Fruit fly (Drosophila melanogaster) whole organism, pupa: ENCODE measurements around the gene CG13857.

Experiments
- CG10348 ChIP-seq: fragments of 200-800 bp; sonication (Bioruptor generic); IDR thresholded peaks from 2 replicates; pipeline ENCODE4 v1.3.6; 2022; ENCODE audit warnings: missing biosample characterization, missing genetic modification characterization
- CG12605 ChIP-seq: fragments of 200-800 bp; sonication (Bioruptor generic); IDR thresholded peaks from 2 replicates; pipeline ENCODE4 v1.3.6; 2022; ENCODE audit warnings: missing biosample characterization, missing genetic modification characterization
- CG13204 ChIP-seq: fragments of 200-800 bp; sonication (Bioruptor generic); optimal IDR thresholded peaks from 2 replicates; lab custom pipeline; 2018; ENCODE audit warnings: missing biosample characterization, mild to moderate bottlenecking, missing genetic modification characterization, moderate library complexity
- CG14655 ChIP-seq: fragments of 200-800 bp; sonication (Bioruptor generic); optimal IDR thresholded peaks from 3 replicates; lab custom pipeline; 2017; ENCODE audit warnings: mild to moderate bottlenecking, missing biosample characterization, missing genetic modification reagents, missing genetic modification characterization
- CG15710 ChIP-seq: fragments of 200-800 bp; sonication (Bioruptor generic); optimal IDR thresholded peaks from 2 replicates; lab custom pipeline; 2018; ENCODE audit warnings: missing biosample characterization, mild to moderate bottlenecking, missing genetic modification characterization, moderate library complexity
- CG17806 ChIP-seq: fragments of 200-800 bp; sonication (Bioruptor generic); optimal IDR thresholded peaks from 2 replicates; lab custom pipeline; 2018; ENCODE audit warnings: missing biosample characterization, mild to moderate bottlenecking, missing genetic modification characterization, moderate library complexity
- CG32121 ChIP-seq: fragments of 200-800 bp; sonication (Bioruptor generic); IDR thresholded peaks from 2 replicates; pipeline ENCODE4 v1.3.6; 2022; ENCODE audit warnings: missing biosample characterization, missing genetic modification characterization
- CG34367 ChIP-seq: fragments of 200-800 bp; sonication (Bioruptor generic); optimal IDR thresholded peaks from 2 replicates; lab custom pipeline; 2018; ENCODE audit warnings: missing biosample characterization, mild to moderate bottlenecking, missing genetic modification characterization
- CG4496 ChIP-seq: fragments of 200-800 bp; sonication (Bioruptor generic); IDR thresholded peaks from 3 replicates; pipeline ENCODE4 v1.3.6; 2022; ENCODE audit warnings: missing biosample characterization, missing genetic modification characterization
- CG8159 ChIP-seq: fragments of 200-800 bp; sonication (Bioruptor generic); optimal IDR thresholded peaks from 3 replicates; lab custom pipeline; 2018; ENCODE audit warnings: missing biosample characterization, mild to moderate bottlenecking, missing genetic modification characterization, moderate library complexity
- CG8301 ChIP-seq: fragments of 200-800 bp; sonication (Bioruptor generic); optimal IDR thresholded peaks from 2 replicates; lab custom pipeline; 2018; ENCODE audit warnings: missing biosample characterization, mild to moderate bottlenecking, missing genetic modification characterization
- CG9948 ChIP-seq: fragments of 200-800 bp; sonication (Bioruptor generic); optimal IDR thresholded peaks from 2 replicates; lab custom pipeline; 2018; ENCODE audit warnings: missing biosample characterization, mild to moderate bottlenecking, missing genetic modification characterization, moderate library complexity
- D1 ChIP-seq: fragments of 200-800 bp; sonication (Bioruptor generic); optimal IDR thresholded peaks from 2 replicates; lab custom pipeline; 2018; ENCODE audit warnings: missing biosample characterization, mild to moderate bottlenecking, missing genetic modification characterization, moderate library complexity
- EcR ChIP-seq: fragments of 200-800 bp; sonication (Bioruptor generic); optimal IDR thresholded peaks from 3 replicates; lab custom pipeline; 2019; ENCODE audit warnings: missing biosample characterization, missing genetic modification characterization, mild to moderate bottlenecking, moderate library complexity, missing genetic modification reagents
- Ets98B ChIP-seq: fragments of 200-800 bp; sonication (Bioruptor generic); IDR thresholded peaks from 2 replicates; pipeline ENCODE4 v1.3.6; 2022; ENCODE audit warnings: missing biosample characterization, missing genetic modification characterization
- Pif1A ChIP-seq: fragments of 200-800 bp; sonication (Bioruptor generic); optimal IDR thresholded peaks from 3 replicates; lab custom pipeline; 2016; ENCODE audit warnings: missing biosample characterization, missing genetic modification characterization
- Pif1B ChIP-seq: fragments of 200-800 bp; sonication (Bioruptor generic); optimal IDR thresholded peaks from 3 replicates; lab custom pipeline; 2016; ENCODE audit warnings: missing biosample characterization, missing genetic modification characterization
- Snoo ChIP-seq: fragments of 200-800 bp; sonication (Bioruptor generic); optimal IDR thresholded peaks from 3 replicates; lab custom pipeline; 2017; ENCODE audit warnings: missing biosample characterization, mild to moderate bottlenecking, missing genetic modification characterization, inconsistent platforms
- fd96Ca ChIP-seq: fragments of 200-800 bp; sonication (Bioruptor generic); IDR thresholded peaks from 3 replicates; pipeline ENCODE4 v1.3.6; 2022; ENCODE audit warnings: missing biosample characterization, missing genetic modification characterization
- gl ChIP-seq: fragments of 200-800 bp; sonication (Bioruptor generic); optimal IDR thresholded peaks from 2 replicates; lab custom pipeline; 2018; ENCODE audit warnings: missing biosample characterization, mild to moderate bottlenecking, missing genetic modification characterization
- rn ChIP-seq: fragments of 200-800 bp; sonication (Bioruptor generic); IDR thresholded peaks from 2 replicates; pipeline ENCODE4 v1.3.6; 2022; ENCODE audit warnings: missing biosample characterization, missing genetic modification characterization

Gene CG13857

DNA sequence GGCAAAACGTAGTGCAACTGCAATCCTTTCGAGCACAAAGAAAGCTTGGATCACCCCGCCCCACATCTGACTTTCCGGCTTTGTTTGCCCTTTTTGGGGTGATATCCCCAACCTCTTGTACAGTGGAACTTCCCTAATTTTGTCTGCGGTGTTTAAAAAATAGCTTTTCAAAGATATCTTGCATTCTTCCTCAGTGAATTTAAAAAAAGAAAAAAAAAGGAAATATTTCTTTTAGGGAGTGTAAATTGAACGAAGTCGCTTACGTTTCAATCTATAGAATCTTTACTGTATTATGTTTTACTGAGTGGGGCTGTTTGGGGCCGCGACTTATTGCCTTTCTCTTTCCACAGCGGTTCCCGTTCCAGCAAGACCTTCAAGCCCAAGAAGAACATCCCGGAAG, 27.7 kb upstream of the CG13857 start:
- TF ChIP-seq CG32121 (GFP tag; lab: Robert Waterston, UW) (peak; percentile 60; the same call in 1 of the 2 replicates), rn (GFP tag; lab: Robert Waterston, UW) (no peak), fd96Ca (GFP tag; lab: Robert Waterston, UW) (no peak), CG12605 (GFP tag; lab: Robert Waterston, UW) (peak; percentile 61), CG34367 (tag; lab: Kevin White, UChicago) (peak; percentile 23), gl (tag; lab: Kevin White, UChicago) (no peak), EcR (GFP tag; lab: Kevin White, UChicago) (no peak), D1 (tag; lab: Kevin White, UChicago) (no peak), Ets98B (GFP tag; lab: Robert Waterston, UW) (peak; percentile 70), CG10348 (0 out of 2 replicates have a peak, but pooled peaks have one; percentile 32), Pif1A (GFP tag; lab: Kevin White, UChicago) (peak; percentile 74), CG15710 (tag; lab: Kevin White, UChicago) (peak; percentile 70), Snoo (tag; lab: Kevin White, UChicago) (peak; percentile 87), CG8301 (tag; lab: Kevin White, UChicago) (no peak), CG14655 (GFP tag; lab: Kevin White, UChicago) (no peak), CG9948 (tag; lab: Kevin White, UChicago) (peak; percentile 49), CG8159 (tag; lab: Kevin White, UChicago) (peak; percentile 55), CG17806 (peak; percentile 43), CG13204 (GFP tag; lab: Kevin White, UChicago) (no peak), CG4496 (GFP tag; lab: Robert Waterston, UW) (peak; percentile 86), Pif1B (GFP tag; lab: Kevin White, UChicago) (peak; percentile 71)

DNA sequence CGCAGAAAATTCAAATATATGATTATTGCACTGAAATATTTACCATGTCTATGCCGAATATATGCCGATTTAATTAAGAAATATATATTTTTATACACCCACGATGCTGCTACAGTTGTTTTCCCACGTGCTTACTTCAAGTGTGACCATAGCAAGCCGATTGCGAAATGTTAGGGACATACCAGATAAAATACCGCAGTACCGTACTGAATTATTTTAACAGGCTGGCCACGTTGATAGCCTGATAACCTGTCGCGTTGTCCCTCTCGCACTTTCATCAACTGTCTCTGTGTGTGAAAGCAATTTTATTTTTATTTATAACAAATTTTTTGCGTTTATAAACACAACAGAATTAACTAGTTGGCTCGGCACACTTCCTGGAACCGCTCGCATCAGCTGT, 27.0 kb upstream of the CG13857 start, which contains the start of the genes Nop56 and mats:
Gene Nop56 (minus strand): TSS at position 158 of the 400 bp plus-strand sequence.
Gene mats (plus strand): TSS at position 251 of the 400 bp plus-strand sequence.
- TF ChIP-seq CG13204 (GFP tag; lab: Kevin White, UChicago), result no peak
- TF ChIP-seq CG4496 (GFP tag; lab: Robert Waterston, UW), result 0 out of 3 replicates have a peak, but pooled peaks have one; percentile 29
- TF ChIP-seq, all 21 proteins: peak for 1

dm6 chr3R:22411879-22412587, 18.1 kb upstream of the CG13857 start:
- no peak for TF ChIP-seq CG12605 (GFP tag; lab: Robert Waterston, UW)
- TF ChIP-seq CG15710 (tag; lab: Kevin White, UChicago), result no peak
- TF ChIP-seq Pif1A (GFP tag; lab: Kevin White, UChicago), result no peak
- no peak for TF ChIP-seq CG9948 (tag; lab: Kevin White, UChicago)

DNA sequence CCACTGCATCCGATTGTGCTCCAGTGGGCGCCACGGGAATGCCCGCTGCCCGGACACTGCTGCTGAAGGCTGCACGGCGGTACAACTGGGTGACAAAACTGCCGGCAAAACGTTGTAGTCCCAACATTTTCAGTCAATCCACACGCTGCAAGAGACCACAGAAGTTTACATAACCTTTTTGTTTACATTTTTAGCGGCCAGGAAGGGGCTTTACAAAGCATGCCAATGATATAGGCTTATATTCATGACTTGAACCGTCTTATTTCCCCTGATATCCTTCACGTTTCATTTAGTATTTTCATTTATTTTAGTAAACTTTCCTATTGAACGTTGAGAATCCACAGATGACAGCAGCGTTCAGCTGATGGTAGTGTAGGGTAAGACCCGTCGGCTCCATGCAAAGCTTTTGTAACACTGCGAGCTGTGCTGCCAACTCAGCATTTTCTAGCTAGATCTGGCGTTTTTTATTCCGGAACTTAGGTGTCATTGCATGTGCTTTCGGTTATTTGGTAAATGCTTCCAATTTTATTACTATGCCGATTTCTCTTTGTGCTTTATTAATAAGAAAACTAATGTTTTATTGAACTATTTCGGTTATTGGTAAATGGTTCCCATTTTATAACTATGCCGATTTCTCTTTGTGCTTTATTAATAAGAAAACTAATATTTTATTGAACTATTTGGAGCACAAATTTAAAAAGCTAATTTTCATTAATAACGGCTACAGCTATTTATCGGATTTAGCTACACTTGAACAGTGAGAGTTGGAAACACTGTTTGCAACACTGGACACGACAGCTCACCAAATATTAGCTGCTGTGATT, 16.8 kb upstream of the CG13857 start, which contains the start of the genes CG13850 and lqfR:
Gene CG13850 (minus strand): TSS at position 379 of the 824 bp plus-strand sequence.
Gene lqfR (plus strand): TSS at position 765 of the 824 bp plus-strand sequence.
- TF ChIP-seq CG12605 (GFP tag; lab: Robert Waterston, UW) (no peak), Pif1A (GFP tag; lab: Kevin White, UChicago) (no peak), CG8159 (tag; lab: Kevin White, UChicago) (peak; percentile 62), Ets98B (GFP tag; lab: Robert Waterston, UW) (no peak), Snoo (tag; lab: Kevin White, UChicago) (peak; percentile 70), CG4496 (GFP tag; lab: Robert Waterston, UW) (no peak), gl (tag; lab: Kevin White, UChicago) (no peak), CG8301 (tag; lab: Kevin White, UChicago) (no peak), CG13204 (GFP tag; lab: Kevin White, UChicago) (no peak), CG15710 (tag; lab: Kevin White, UChicago) (peak; percentile 64), CG10348 (0 out of 2 replicates have a peak, but pooled peaks have one; percentile 14), D1 (tag; lab: Kevin White, UChicago) (no peak), CG32121 (GFP tag; lab: Robert Waterston, UW) (peak; percentile 45; the same call in 1 of the 2 replicates), rn (GFP tag; lab: Robert Waterston, UW) (0 out of 2 replicates have a peak, but pooled peaks have one; percentile 9), CG9948 (tag; lab: Kevin White, UChicago) (peak; percentile 35), CG17806 (peak; percentile 20), EcR (GFP tag; lab: Kevin White, UChicago) (no peak), CG14655 (GFP tag; lab: Kevin White, UChicago) (no peak), CG34367 (tag; lab: Kevin White, UChicago) (no peak), Pif1B (GFP tag; lab: Kevin White, UChicago) (peak; percentile 14), fd96Ca (GFP tag; lab: Robert Waterston, UW) (peak; percentile 70)
- TF ChIP-seq, all 21 proteins: peak for 10

DNA sequence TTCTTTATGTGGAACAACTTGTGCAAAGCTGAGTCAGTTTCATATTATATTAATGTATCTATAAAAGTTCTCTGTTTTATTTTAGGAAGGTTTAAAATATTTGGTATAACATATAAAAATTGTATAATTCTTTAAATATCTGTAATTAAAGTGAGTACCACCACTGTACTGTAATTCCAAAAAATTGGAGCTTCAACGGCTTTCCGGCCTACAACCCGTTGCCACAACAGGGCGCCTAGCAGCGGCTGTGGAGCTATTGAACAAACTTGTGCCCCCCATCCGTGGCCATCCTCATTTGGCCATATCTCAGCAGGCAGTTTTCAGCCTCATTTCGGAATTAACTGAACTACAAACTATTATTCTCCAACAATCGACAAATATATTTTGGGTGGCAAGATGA, 11.7 kb upstream of the CG13857 start, which contains the start of gene CG13855:
Gene CG13855 (plus strand): TSS at position 301 of the 400 bp plus-strand sequence.
- TF ChIP-seq CG12605 (GFP tag; lab: Robert Waterston, UW) (no peak), Ets98B (GFP tag; lab: Robert Waterston, UW) (no peak), Pif1B (GFP tag; lab: Kevin White, UChicago) (no peak), Snoo (tag; lab: Kevin White, UChicago) (no peak), fd96Ca (GFP tag; lab: Robert Waterston, UW) (no peak), EcR (GFP tag; lab: Kevin White, UChicago) (no peak), rn (GFP tag; lab: Robert Waterston, UW) (no peak), CG32121 (GFP tag; lab: Robert Waterston, UW) (no peak), CG8301 (tag; lab: Kevin White, UChicago) (no peak), D1 (tag; lab: Kevin White, UChicago) (no peak), CG15710 (tag; lab: Kevin White, UChicago) (no peak), CG14655 (GFP tag; lab: Kevin White, UChicago) (no peak), CG9948 (tag; lab: Kevin White, UChicago) (no peak), CG10348 (no peak), CG8159 (tag; lab: Kevin White, UChicago) (no peak), gl (tag; lab: Kevin White, UChicago) (no peak), CG17806 (no peak), CG4496 (GFP tag; lab: Robert Waterston, UW) (no peak), Pif1A (GFP tag; lab: Kevin White, UChicago) (no peak), CG13204 (GFP tag; lab: Kevin White, UChicago) (no peak)
